Worm (Caenorhabditis elegans) whole organism, L2 larva: Measurements from ENCODE around the gene R09A8.9.

Source experiments
- Y55F3AM.14 ChIP-seq: fragments of 200-800 bp; sonication (Bioruptor generic); optimal IDR thresholded peaks from 2 replicates; lab custom pipeline; 2018; ENCODE audit warnings: mild to moderate bottlenecking, missing genetic modification characterization, missing compliant biosample characterization
- egl-27 ChIP-seq: sonication (generic microtip); optimal IDR thresholded peaks from 3 replicates; lab custom pipeline; 2017; ENCODE audit warnings: missing biosample characterization, missing genetic modification reagents, missing genetic modification characterization
- lin-39 ChIP-seq: fragments of 150-350 bp; optimal IDR thresholded peaks from 2 replicates; lab custom pipeline; 2014; ENCODE audit warnings: missing biosample characterization, missing genetic modification reagents, missing genetic modification characterization
- nhr-237 ChIP-seq: fragments of 150-350 bp; optimal IDR thresholded peaks from 2 replicates; lab custom pipeline; 2014; ENCODE audit warnings: missing biosample characterization, missing genetic modification characterization

- TF ChIP-seq Y55F3AM.14 (GFP tag; lab: Kevin White, UChicago): no peak
- no peak for TF ChIP-seq nhr-237
- no peak for TF ChIP-seq egl-27 (tag; lab: Kevin White, UChicago)
- TF ChIP-seq lin-39 (tag; lab: Kevin White, UChicago): no peak
These were observed 14.2 kb upstream of the R09A8.9 start for ce11 chrX:12589503-12589902.
